Fruit fly (Drosophila melanogaster): ENCODE measurements around the gene sob.

DNA sequence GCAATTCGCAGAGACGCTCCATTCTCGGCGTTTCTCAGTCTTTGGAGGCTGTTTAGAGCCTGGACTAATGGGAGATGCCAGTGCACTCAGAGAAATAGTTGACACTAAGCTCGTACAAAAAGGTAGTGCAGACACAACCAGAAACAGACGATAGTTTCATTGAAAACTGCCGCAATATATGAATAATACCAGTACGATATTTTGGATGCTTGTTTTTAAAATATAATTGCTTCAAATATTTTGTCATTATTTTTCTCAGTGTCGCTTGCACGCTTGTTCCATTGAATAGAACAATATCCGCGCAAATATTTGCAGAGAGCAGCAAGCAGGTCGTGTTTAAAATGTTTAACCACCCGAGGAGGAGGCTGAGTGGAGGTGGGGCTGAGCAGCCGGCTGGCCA is 4.0 kb downstream of the sob start:
- TF ChIP-seq pan (optimal IDR thresholded peaks at IDR 0.05) (no peak), Abd-B (GFP tag; optimal IDR thresholded peaks at IDR 0.05) (no peak), Vsx2 (GFP tag; optimal IDR thresholded peaks at IDR 0.05; ENCODE audit: partially characterized antibody) (no peak), N (GFP tag; optimal IDR thresholded peaks at IDR 0.05) (no peak), Dif (GFP tag; optimal IDR thresholded peaks at IDR 0.05; ENCODE audit: partially characterized antibody) (no peak), lola (GFP tag; optimal IDR thresholded peaks at IDR 0.05) (no peak)

Data from whole organism, wandering third instar larva.